Worm (Caenorhabditis elegans): ENCODE measurements around the gene nhr-120.

nhr-120 gene

DNA sequence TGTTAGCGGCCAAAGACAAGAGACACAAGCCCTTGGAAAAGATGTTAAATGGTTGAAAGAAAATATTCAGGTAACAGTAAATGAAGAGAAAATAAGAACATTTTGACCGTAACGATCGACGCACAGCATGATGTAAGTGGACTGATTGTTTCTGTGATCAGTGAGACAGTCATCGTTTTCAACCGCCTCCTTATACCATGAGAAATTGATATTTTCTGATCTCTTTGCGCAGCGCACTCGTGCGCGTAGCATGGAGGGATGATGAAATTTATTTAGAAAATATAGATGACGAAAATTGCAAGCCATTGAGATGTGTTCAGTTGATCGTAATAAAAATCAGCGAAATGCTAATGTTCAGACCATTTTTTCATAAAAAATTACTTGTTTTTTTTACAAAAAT, 9.2 kb upstream of the nhr-120 start:
- TF ChIP-seq vab-15 (tag; optimal IDR thresholded peaks at IDR 0.05) (no peak), xbp-1 (tag; optimal IDR thresholded peaks at IDR 0.05) (no peak), pag-3 (tag; optimal IDR thresholded peaks at IDR 0.05; ENCODE audit: borderline replicate concordance, insufficient read depth) (no peak), efl-1 (optimal IDR thresholded peaks at IDR 0.05) (no peak), efl-1 (GFP tag; optimal IDR thresholded peaks at IDR 0.05 in 1 of 2) (peak in 1 of 2 experiments; percentile 79), nhr-11 (tag; optimal IDR thresholded peaks at IDR 0.05) (no peak), rnt-1 (tag; optimal IDR thresholded peaks at IDR 0.05) (no peak), lin-39 (tag; optimal IDR thresholded peaks at IDR 0.05) (no peak), lin-14 (GFP tag; optimal IDR thresholded peaks at IDR 0.05) (peak; percentile 15), elt-3 (tag; optimal IDR thresholded peaks at IDR 0.05) (peak in 1 of 6 experiments; percentile 31), F16B12.6 (tag; optimal IDR thresholded peaks at IDR 0.05) (no peak), hlh-17 (GFP tag; optimal IDR thresholded peaks at IDR 0.05; ENCODE audit: borderline replicate concordance) (no peak), ama-1 (optimal IDR thresholded peaks at IDR 0.05) (no peak), nhr-19 (GFP tag; conservative IDR thresholded peaks at IDR 0.05) (no peak), lin-15B (tag; optimal IDR thresholded peaks at IDR 0.05) (no peak), blmp-1 (tag; optimal IDR thresholded peaks at IDR 0.05) (peak; percentile 49), nhr-90 (tag; optimal IDR thresholded peaks at IDR 0.05; ENCODE audit: poor library complexity) (peak; percentile 0), nhr-47 (tag; optimal IDR thresholded peaks at IDR 0.05) (no peak), hlh-4 (tag; optimal IDR thresholded peaks at IDR 0.05) (no peak), mep-1 (tag; optimal IDR thresholded peaks at IDR 0.05) (no peak)

DNA sequence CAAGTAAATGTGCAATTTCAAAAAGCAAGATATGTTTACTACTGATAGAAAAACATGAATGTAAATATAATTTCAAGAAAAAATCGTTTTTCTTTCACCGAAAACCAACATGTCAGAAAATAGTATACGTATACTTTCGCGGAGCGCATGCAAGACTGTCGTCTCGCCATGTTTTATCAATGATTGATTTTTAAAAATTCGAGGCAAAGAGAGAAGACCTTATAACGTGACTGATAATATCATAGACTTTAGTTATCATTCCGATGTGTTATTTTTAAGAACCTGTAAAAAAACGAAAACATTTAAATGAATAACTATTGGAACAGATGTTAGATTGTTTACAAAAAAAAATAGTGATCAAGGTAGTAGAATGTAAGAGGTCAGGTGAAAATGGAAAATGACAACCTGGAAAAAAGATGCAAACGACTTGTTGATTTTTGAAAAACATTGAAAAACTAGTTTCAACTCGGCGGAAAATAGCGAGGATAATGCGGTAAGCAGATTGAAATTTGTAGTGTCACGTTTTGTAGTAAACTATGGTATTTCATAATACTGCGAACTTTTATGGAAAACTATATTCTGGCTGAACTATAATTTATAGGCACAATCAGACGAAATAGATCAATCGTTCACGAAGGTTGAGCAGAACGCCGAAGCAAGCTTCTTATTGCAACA, 6.1 kb upstream of the nhr-120 start:
- no peak for TF ChIP-seq nhr-237 (tag; optimal IDR thresholded peaks at IDR 0.05)
- no peak for TF ChIP-seq nhr-12 (tag; optimal IDR thresholded peaks at IDR 0.05)
- peak; percentile 72 for TF ChIP-seq nhr-20 (tag; optimal IDR thresholded peaks at IDR 0.05)
- peak in 1 of 2 experiments; percentile 27 for TF ChIP-seq lin-35 (GFP tag; optimal IDR thresholded peaks at IDR 0.05)
- TF ChIP-seq elt-2 (tag; optimal IDR thresholded peaks at IDR 0.05) = peak; percentile 46
- TF ChIP-seq Y116A8C.19 (tag; optimal IDR thresholded peaks at IDR 0.05; ENCODE audit: borderline replicate concordance) = no peak
- TF ChIP-seq grh-1 (GFP tag; IDR thresholded peaks at IDR 0.05) = peak; percentile 51; the same call in 1 of the 2 replicates
- peak; percentile 19 for TF ChIP-seq nhr-85 (tag)
- peak; percentile 5 for TF ChIP-seq mep-1 (tag; optimal IDR thresholded peaks at IDR 0.05)
- TF ChIP-seq efl-1 (optimal IDR thresholded peaks at IDR 0.05) = no peak
- TF ChIP-seq efl-1 (GFP tag; optimal IDR thresholded peaks at IDR 0.05 in 1 of 2) = peak in 1 of 2 experiments; percentile 41
- peak; percentile 50 for TF ChIP-seq snu-23 (GFP tag; optimal IDR thresholded peaks at IDR 0.05)

- no peak for TF ChIP-seq Y116A8C.19 (tag; optimal IDR thresholded peaks at IDR 0.05; ENCODE audit: borderline replicate concordance)
- peak; percentile 46 for TF ChIP-seq nhr-71 (tag; optimal IDR thresholded peaks at IDR 0.05)
- TF ChIP-seq fkh-4 (tag; optimal IDR thresholded peaks at IDR 0.05; ENCODE audit: borderline replicate concordance) = no peak
- no peak for TF ChIP-seq mab-9 (GFP tag; IDR thresholded peaks at IDR 0.05)
- no peak for TF ChIP-seq rnt-1 (tag; optimal IDR thresholded peaks at IDR 0.05)
- TF ChIP-seq nhr-84 (tag; optimal IDR thresholded peaks at IDR 0.05) = no peak
- no peak for TF ChIP-seq tlp-1 (tag; optimal IDR thresholded peaks at IDR 0.05)
- no peak for TF ChIP-seq nhr-237 (tag; optimal IDR thresholded peaks at IDR 0.05)
- TF ChIP-seq unc-130 (tag; optimal IDR thresholded peaks at IDR 0.05) = no peak
- no peak for TF ChIP-seq pag-3 (tag; optimal IDR thresholded peaks at IDR 0.05; ENCODE audit: borderline replicate concordance, insufficient read depth)
- TF ChIP-seq hlh-17 (GFP tag; optimal IDR thresholded peaks at IDR 0.05; ENCODE audit: borderline replicate concordance) = no peak
- TF ChIP-seq nhr-20 (tag; optimal IDR thresholded peaks at IDR 0.05) = peak; percentile 67
- TF ChIP-seq lin-35 (GFP tag; optimal IDR thresholded peaks at IDR 0.05) = peak in 1 of 2 experiments; percentile 44
- no peak for TF ChIP-seq unc-62 (GFP tag; optimal IDR thresholded peaks at IDR 0.05)
- TF ChIP-seq lin-14 (GFP tag; optimal IDR thresholded peaks at IDR 0.05) = peak; percentile 39
- peak; percentile 32 for TF ChIP-seq tbx-2 (tag; optimal IDR thresholded peaks at IDR 0.05)
- TF ChIP-seq nhr-19 (GFP tag; conservative IDR thresholded peaks at IDR 0.05) = 0 out of 2 replicates have a peak, but pooled peaks have one; percentile 5
- TF ChIP-seq isw-1 (GFP tag; IDR thresholded peaks at IDR 0.05) = no peak
- TF ChIP-seq snu-23 (GFP tag; optimal IDR thresholded peaks at IDR 0.05) = peak; percentile 12
- no peak for TF ChIP-seq swsn-7 (tag; optimal IDR thresholded peaks at IDR 0.05)
- peak; percentile 32 for TF ChIP-seq nhr-85 (tag)
- no peak for TF ChIP-seq egl-13 (tag; optimal IDR thresholded peaks at IDR 0.05)
- no peak for TF ChIP-seq sup-37 (GFP tag; optimal IDR thresholded peaks at IDR 0.05)
- TF ChIP-seq mdl-1 (tag; optimal IDR thresholded peaks at IDR 0.05) = peak in 1 of 2 experiments; percentile 44
- no peak for TF ChIP-seq ets-5 (GFP tag; IDR thresholded peaks at IDR 0.05)
- no peak for TF ChIP-seq zip-4 (GFP tag; optimal IDR thresholded peaks at IDR 0.05)
- TF ChIP-seq skn-1 (tag; optimal IDR thresholded peaks at IDR 0.05) = peak; percentile 30
These were observed 4.7 kb upstream of the nhr-120 start, which contains the start of gene C56E10.3 for ce11 chrX:6644971-6645704. C56E10.3 (plus strand) TSS chrX:6645654.
